Worm (Caenorhabditis elegans): ENCODE measurements around the gene F31F7.2.

F31F7.2 gene

DNA sequence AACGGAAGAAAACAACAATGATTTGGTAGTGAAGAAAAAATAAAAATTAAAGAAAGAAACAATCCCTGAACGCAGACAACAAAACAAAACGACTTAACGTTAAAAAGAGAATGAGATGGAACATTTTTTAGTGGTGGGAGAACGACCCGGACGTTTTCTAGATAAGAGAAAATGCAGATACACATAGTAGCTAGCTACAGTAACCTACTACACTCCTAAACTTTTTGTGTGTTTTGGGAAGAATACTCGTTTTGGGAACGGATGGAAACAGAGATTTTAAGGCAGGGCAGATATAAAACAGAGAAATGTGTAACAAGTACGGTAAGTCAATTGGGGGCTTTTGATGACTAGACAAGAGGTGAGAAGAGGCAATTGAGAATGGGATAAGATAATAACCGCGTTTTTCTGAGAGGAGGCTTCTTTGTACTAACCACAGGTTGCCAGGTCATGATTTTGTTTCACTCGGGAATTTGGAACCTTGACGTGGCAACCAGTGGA is 47.8 kb upstream of the F31F7.2 start (continued):
- TF ChIP-seq gei-8 (GFP tag; optimal IDR thresholded peaks at IDR 0.05): peak; percentile 8
- no peak for TF ChIP-seq ceh-44 (GFP tag; IDR thresholded peaks at IDR 0.05)
- no peak for TF ChIP-seq sdz-12 (GFP tag; optimal IDR thresholded peaks at IDR 0.05)
- TF ChIP-seq dve-1 (tag; optimal IDR thresholded peaks at IDR 0.05; ENCODE audit: insufficient read depth): peak; percentile 42

- TF ChIP-seq ceh-32 (tag; optimal IDR thresholded peaks at IDR 0.05; ENCODE audit: poor library complexity) (no peak), snpc-4 (tag; optimal IDR thresholded peaks at IDR 0.05) (no peak), unc-62 (GFP tag; optimal IDR thresholded peaks at IDR 0.05 in 1 of 2) (peak in 1 of 2 experiments; percentile 71), unc-62 (tag; optimal IDR thresholded peaks at IDR 0.05) (no peak), nhr-11 (tag; optimal IDR thresholded peaks at IDR 0.05) (no peak), hmg-1.1 (GFP tag; IDR thresholded peaks at IDR 0.05) (no peak), zip-2 (tag; optimal IDR thresholded peaks at IDR 0.05) (peak; percentile 34), aha-1 (tag) (peak; percentile 95), cey-2 (tag; optimal IDR thresholded peaks at IDR 0.05; ENCODE audit: borderline replicate concordance, insufficient read depth) (no peak), jun-1 (tag; optimal IDR thresholded peaks at IDR 0.05) (no peak), dmd-6 (GFP tag; IDR thresholded peaks at IDR 0.05) (no peak; the same call in 1 of the 2 replicates), lin-38 (GFP tag; IDR thresholded peaks at IDR 0.05) (peak; percentile 4; the same call in 1 of the 2 replicates), daf-19 (GFP tag; conservative IDR thresholded peaks at IDR 0.05) (no peak), ZK546.5 (tag; optimal IDR thresholded peaks at IDR 0.05) (no peak), ama-1 (optimal IDR thresholded peaks at IDR 0.05) (peak; percentile 50), daf-16 (GFP tag; optimal IDR thresholded peaks at IDR 0.05) (no peak), daf-16 (tag; optimal IDR thresholded peaks at IDR 0.05) (peak; percentile 5), lin-1 (GFP tag; IDR thresholded peaks at IDR 0.05) (0 out of 2 replicates have a peak, but pooled peaks have one; percentile 7), rbr-2 (tag; optimal IDR thresholded peaks at IDR 0.05) (no peak), lim-7 (GFP tag; IDR thresholded peaks at IDR 0.05) (0 out of 2 replicates have a peak, but pooled peaks have one; percentile 10), mep-1 (tag; optimal IDR thresholded peaks at IDR 0.05) (no peak), ztf-11 (tag; optimal IDR thresholded peaks at IDR 0.05) (no peak), T20F7.1 (GFP tag; optimal IDR thresholded peaks at IDR 0.05) (peak; percentile 8), duxl-1 (tag; optimal IDR thresholded peaks at IDR 0.05; ENCODE audit: poor library complexity) (peak; percentile 48), lsy-2 (tag; optimal IDR thresholded peaks at IDR 0.05) (no peak), nhr-111 (GFP tag; optimal IDR thresholded peaks at IDR 0.05) (no peak), nhr-76 (tag; optimal IDR thresholded peaks at IDR 0.05) (no peak), Y48G9A.11 (GFP tag; IDR thresholded peaks at IDR 0.05) (no peak), mdl-1 (tag; optimal IDR thresholded peaks at IDR 0.05) (no peak)
Measured at ce11 chrV:6223315-6224018, 47.2 kb upstream of the F31F7.2 start.

DNA sequence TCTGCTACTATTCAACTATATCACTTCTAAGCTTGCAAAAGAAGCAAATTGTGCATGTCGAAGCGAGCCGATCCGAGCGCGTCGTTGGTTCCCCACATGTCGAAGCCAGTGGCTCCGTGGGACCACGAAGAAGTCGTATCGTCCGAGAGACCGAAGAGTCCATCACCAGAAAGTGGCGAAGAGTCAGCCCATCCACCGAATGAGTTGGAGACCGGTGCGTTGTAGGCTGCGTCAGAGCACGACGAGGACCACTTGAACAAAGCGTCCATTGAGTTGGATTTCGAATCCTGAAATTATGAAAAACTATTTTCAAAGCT is 46.7 kb upstream of the F31F7.2 start:
- TF ChIP-seq dmd-9 (GFP tag; IDR thresholded peaks at IDR 0.05): peak; percentile 42; the same call in 1 of the 2 replicates
- TF ChIP-seq T26A8.4 (GFP tag; IDR thresholded peaks at IDR 0.05): peak; percentile 5
- peak; percentile 92 for TF ChIP-seq aha-1 (tag)
- peak; percentile 64; the same call in 1 of the 2 replicates for TF ChIP-seq F26F4.8 (GFP tag; conservative IDR thresholded peaks at IDR 0.05)
- peak; percentile 57; the same call in 1 of the 2 replicates for TF ChIP-seq set-16 (GFP tag; IDR thresholded peaks at IDR 0.05)
- peak; percentile 69; the same call in 1 of the 2 replicates for TF ChIP-seq nhr-42 (GFP tag; IDR thresholded peaks at IDR 0.05)
- peak; percentile 65 for TF ChIP-seq egl-43 (GFP tag; IDR thresholded peaks at IDR 0.05)
- TF ChIP-seq nhr-111 (GFP tag; optimal IDR thresholded peaks at IDR 0.05): no peak
- 0 out of 2 replicates have a peak, but pooled peaks have one; percentile 39 for TF ChIP-seq daf-8 (GFP tag; IDR thresholded peaks at IDR 0.05)
- no peak for TF ChIP-seq nhr-25 (tag; optimal IDR thresholded peaks at IDR 0.05; ENCODE audit: borderline replicate concordance, insufficient read depth)
- TF ChIP-seq ceh-28 (tag; optimal IDR thresholded peaks at IDR 0.05): no peak
- no peak for TF ChIP-seq nhr-237 (tag; optimal IDR thresholded peaks at IDR 0.05)
